Fruit fly (Drosophila melanogaster) whole organism, embryonic: ENCODE measurements around the gene fbl.
A peak's percentile ranks its signal among the peaks of the same experiment; 100 is the strongest.

Experiments
- Aef1 ChIP-seq: fragments of 200-800 bp; sonication (Bioruptor generic); IDR thresholded peaks from 3 replicates; pipeline ENCODE4 v1.3.6; 2022; ENCODE audit warnings: missing biosample characterization, missing genetic modification characterization
- Atf3 ChIP-seq: fragments of 200-800 bp; sonication (Bioruptor generic); optimal IDR thresholded peaks from 3 replicates; lab custom pipeline; 2016; ENCODE audit warnings: missing biosample characterization, missing genetic modification characterization
- CG10147 ChIP-seq: fragments of 200-800 bp; sonication (Bioruptor generic); optimal IDR thresholded peaks from 2 replicates; lab custom pipeline; 2019; ENCODE audit warnings: missing biosample characterization, mild to moderate bottlenecking, missing genetic modification characterization, moderate library complexity
- CG10959 ChIP-seq: fragments of 200-800 bp; sonication (Bioruptor generic); IDR thresholded peaks from 2 replicates; pipeline ENCODE4 v1.3.6; 2022; ENCODE audit warnings: missing biosample characterization, missing genetic modification characterization
- CG11247 ChIP-seq: fragments of 200-800 bp; sonication (Bioruptor generic); IDR thresholded peaks from 2 replicates; pipeline ENCODE4 v1.3.6; 2022; ENCODE audit warnings: missing biosample characterization, missing genetic modification characterization
- CG11504 ChIP-seq: fragments of 200-800 bp; sonication (Bioruptor generic); optimal IDR thresholded peaks from 3 replicates; lab custom pipeline; 2019; ENCODE audit warnings: missing biosample characterization, mild to moderate bottlenecking, missing genetic modification characterization, moderate library complexity
- CG12219 ChIP-seq: fragments of 200-800 bp; sonication (Bioruptor generic); optimal IDR thresholded peaks from 3 replicates; lab custom pipeline; 2018; ENCODE audit warnings: missing biosample characterization, mild to moderate bottlenecking, missing genetic modification characterization
- CG13123 ChIP-seq: fragments of 200-800 bp; sonication (Bioruptor generic); optimal IDR thresholded peaks from 2 replicates; lab custom pipeline; 2016; ENCODE audit warnings: missing biosample characterization, missing genetic modification characterization
- CG15479 ChIP-seq: fragments of 200-800 bp; sonication (Bioruptor generic); optimal IDR thresholded peaks from 3 replicates; lab custom pipeline; 2019; ENCODE audit warnings: missing biosample characterization, mild to moderate bottlenecking, missing genetic modification characterization, moderate library complexity
- CG1602 ChIP-seq: fragments of 200-800 bp; sonication (Bioruptor generic); optimal IDR thresholded peaks from 3 replicates; lab custom pipeline; 2016; ENCODE audit warnings: missing biosample characterization, missing genetic modification characterization
- CG17385 ChIP-seq: fragments of 200-800 bp; sonication (Bioruptor generic); optimal IDR thresholded peaks from 3 replicates; lab custom pipeline; 2018; ENCODE audit warnings: missing biosample characterization, mild to moderate bottlenecking, missing genetic modification characterization
- CG18262 ChIP-seq: fragments of 200-800 bp; optimal IDR thresholded peaks from 3 replicates; lab custom pipeline; 2019; ENCODE audit warnings: missing biosample characterization, mild to moderate bottlenecking, missing genetic modification characterization, moderate library complexity
- CG18599 ChIP-seq: fragments of 200-800 bp; sonication (Bioruptor generic); optimal IDR thresholded peaks from 3 replicates; lab custom pipeline; 2017; ENCODE audit warnings: missing biosample characterization, missing genetic modification characterization, mild to moderate bottlenecking, moderate library complexity, missing genetic modification reagents
- CG3407 ChIP-seq: fragments of 200-800 bp; sonication (Bioruptor generic); optimal IDR thresholded peaks from 2 replicates; lab custom pipeline; 2018; ENCODE audit warnings: missing biosample characterization, mild to moderate bottlenecking, missing genetic modification characterization
- CG34224 ChIP-seq: fragments of 200-800 bp; sonication (Bioruptor generic); IDR thresholded peaks from 3 replicates; pipeline ENCODE4 v1.3.6; 2022; ENCODE audit warnings: missing biosample characterization, missing genetic modification characterization; ENCODE audit not compliant: partially characterized antibody
- CG34422 ChIP-seq: fragments of 200-800 bp; sonication (Bioruptor generic); IDR thresholded peaks from 3 replicates; pipeline ENCODE4 v1.3.6; 2022; ENCODE audit warnings: missing biosample characterization, missing genetic modification characterization
- CG3838 ChIP-seq: fragments of 200-800 bp; sonication (Bioruptor generic); optimal IDR thresholded peaks from 3 replicates; lab custom pipeline; 2016; ENCODE audit warnings: missing biosample characterization, missing genetic modification characterization
- CG4820 ChIP-seq: fragments of 200-800 bp; sonication (Bioruptor generic); optimal IDR thresholded peaks from 3 replicates; lab custom pipeline; 2016; ENCODE audit warnings: missing biosample characterization, missing genetic modification characterization
- CG4854 ChIP-seq: fragments of 200-800 bp; sonication (Bioruptor generic); optimal IDR thresholded peaks from 2 replicates; lab custom pipeline; 2016; ENCODE audit warnings: missing biosample characterization, missing genetic modification characterization, inconsistent platforms
- CG7357 ChIP-seq: fragments of 200-800 bp; sonication (Bioruptor generic); IDR thresholded peaks from 3 replicates; pipeline ENCODE4 v1.3.6; 2022; ENCODE audit warnings: missing biosample characterization, missing genetic modification characterization
- CG7556 ChIP-seq: fragments of 200-800 bp; sonication (Bioruptor generic); optimal IDR thresholded peaks from 2 replicates; lab custom pipeline; 2017; ENCODE audit warnings: missing biosample characterization, mild to moderate bottlenecking, missing genetic modification characterization
- CG7963 ChIP-seq: fragments of 200-800 bp; sonication (Bioruptor generic); IDR thresholded peaks from 3 replicates; pipeline ENCODE4 v1.3.6; 2022; ENCODE audit warnings: missing biosample characterization, missing genetic modification characterization; ENCODE audit not compliant: partially characterized antibody
- CG8359 ChIP-seq: fragments of 200-800 bp; sonication (Bioruptor generic); optimal IDR thresholded peaks from 2 replicates; lab custom pipeline; 2017; ENCODE audit warnings: missing biosample characterization, mild to moderate bottlenecking, missing genetic modification characterization, borderline replicate concordance
- CG9727 ChIP-seq: fragments of 200-800 bp; sonication (Bioruptor generic); optimal IDR thresholded peaks from 3 replicates; lab custom pipeline; 2017; ENCODE audit warnings: missing biosample characterization, mild to moderate bottlenecking, missing genetic modification characterization
- CG9817 ChIP-seq: fragments of 200-800 bp; sonication (Bioruptor generic); optimal IDR thresholded peaks from 2 replicates; lab custom pipeline; 2018; ENCODE audit warnings: missing biosample characterization, mild to moderate bottlenecking, missing genetic modification characterization, moderate library complexity
- HLH3B ChIP-seq: fragments of 200-800 bp; sonication (Bioruptor generic); IDR thresholded peaks from 2 replicates; pipeline ENCODE4 v1.3.6; 2022; ENCODE audit warnings: missing biosample characterization, missing genetic modification characterization
- Hr51 ChIP-seq, 2 experiments: fragments of 200-800 bp; sonication (Bioruptor generic); optimal IDR thresholded peaks; 2 replicates in 1 of 2; 3 replicates in 1 of 2; lab custom pipeline; 2016 to 2018; ENCODE audit warnings: missing biosample characterization in 2 of 2, missing genetic modification characterization in 2 of 2, mild to moderate bottlenecking in 1 of 2, moderate library complexity in 1 of 2
- Med ChIP-seq: fragments of 200-800 bp; sonication (Bioruptor generic); peaks from one replicate; lab custom pipeline; 2016; ENCODE audit warnings: missing biosample characterization, missing genetic modification characterization, mild to moderate bottlenecking, inconsistent platforms, moderate library complexity
- Mrtf ChIP-seq: fragments of 200-800 bp; sonication (Bioruptor generic); IDR thresholded peaks from 3 replicates; pipeline ENCODE4 v1.3.6; 2022; ENCODE audit warnings: missing biosample characterization, missing genetic modification characterization
- NC2β ChIP-seq: fragments of 200-800 bp; sonication (Bioruptor generic); optimal IDR thresholded peaks from 2 replicates; lab custom pipeline; 2016; ENCODE audit warnings: missing biosample characterization, missing genetic modification characterization
- Scr ChIP-seq: fragments of 200-800 bp; sonication (Bioruptor generic); IDR thresholded peaks from 2 replicates; pipeline ENCODE4 v1.3.6; 2022; ENCODE audit warnings: missing biosample characterization, missing genetic modification characterization; ENCODE audit not compliant: partially characterized antibody
- YL-1 ChIP-seq: fragments of 200-800 bp; sonication (Bioruptor generic); optimal IDR thresholded peaks from 3 replicates; lab custom pipeline; 2017; ENCODE audit warnings: missing biosample characterization, mild to moderate bottlenecking, missing genetic modification characterization
- ara ChIP-seq: fragments of 200-800 bp; sonication (Bioruptor generic); IDR thresholded peaks from 2 replicates; pipeline ENCODE4 v1.3.6; 2022; ENCODE audit warnings: missing biosample characterization, missing genetic modification characterization
- crol ChIP-seq: fragments of 200-800 bp; sonication (Bioruptor generic); IDR thresholded peaks from 2 replicates; pipeline ENCODE4 v1.3.6; 2022; ENCODE audit warnings: missing biosample characterization, missing genetic modification characterization
- dm ChIP-seq: fragments of 200-800 bp; sonication (Bioruptor generic); optimal IDR thresholded peaks from 3 replicates; lab custom pipeline; 2016; ENCODE audit warnings: missing biosample characterization, missing genetic modification characterization
- gsb ChIP-seq: fragments of 200-800 bp; sonication (Bioruptor generic); IDR thresholded peaks from 2 replicates; pipeline ENCODE4 v1.3.6; 2022; ENCODE audit warnings: missing biosample characterization, missing genetic modification characterization
- klu ChIP-seq: fragments of 200-800 bp; sonication (Bioruptor generic); IDR thresholded peaks from 2 replicates; pipeline ENCODE4 v1.3.6; 2022; ENCODE audit warnings: missing biosample characterization, missing genetic modification characterization
- mirr ChIP-seq: fragments of 200-800 bp; sonication (Bioruptor generic); optimal IDR thresholded peaks from 3 replicates; lab custom pipeline; 2018; ENCODE audit warnings: missing biosample characterization, mild to moderate bottlenecking, missing genetic modification characterization
- nau ChIP-seq: fragments of 200-800 bp; sonication (Bioruptor generic); optimal IDR thresholded peaks from 3 replicates; lab custom pipeline; 2017; ENCODE audit warnings: missing biosample characterization, mild to moderate bottlenecking, missing genetic modification characterization, missing genetic modification reagents
- nom ChIP-seq: fragments of 200-800 bp; sonication (Bioruptor generic); optimal IDR thresholded peaks from 2 replicates; lab custom pipeline; 2017; ENCODE audit warnings: missing biosample characterization, missing genetic modification characterization, mild to moderate bottlenecking, moderate library complexity, missing genetic modification reagents
- pan ChIP-seq, 4 experiments: fragments of >200 bp in 3 of 4; fragments of 200-800 bp in 1 of 4; sonication (Bioruptor generic) in 1 of 4; optimal IDR thresholded peaks in 3 of 4; IDR thresholded peaks in 1 of 4; 2 replicates each; pipeline versions ENCODE4 v1.3.6 to Lab custom; 2017 to 2022; ENCODE audit warnings: missing biosample characterization in 2 of 4, missing genetic modification characterization in 2 of 4, mixed read lengths in 1 of 4
- salm ChIP-seq: fragments of 200-800 bp; sonication (Bioruptor generic); optimal IDR thresholded peaks from 2 replicates; lab custom pipeline; 2018; ENCODE audit warnings: missing biosample characterization, mild to moderate bottlenecking, missing genetic modification characterization
- seq ChIP-seq: fragments of 200-800 bp; sonication (Bioruptor generic); IDR thresholded peaks from 2 replicates; pipeline ENCODE4 v1.3.6; 2022; ENCODE audit warnings: missing biosample characterization, missing genetic modification characterization
- so ChIP-seq: fragments of 200-800 bp; sonication (Bioruptor generic); IDR thresholded peaks from 3 replicates; pipeline ENCODE4 v1.3.6; 2022; ENCODE audit warnings: missing biosample characterization, missing genetic modification characterization
- sqz ChIP-seq: fragments of 200-800 bp; sonication (Bioruptor generic); optimal IDR thresholded peaks from 3 replicates; lab custom pipeline; 2018; ENCODE audit warnings: missing biosample characterization, mild to moderate bottlenecking, missing genetic modification characterization
- sr ChIP-seq: fragments of 200-800 bp; sonication (Bioruptor generic); IDR thresholded peaks from 3 replicates; pipeline ENCODE4 v1.3.6; 2022; ENCODE audit warnings: missing biosample characterization, missing genetic modification characterization
- ssp ChIP-seq: fragments of 200-800 bp; sonication (Bioruptor generic); IDR thresholded peaks from 2 replicates; pipeline ENCODE4 v1.3.6; 2022; ENCODE audit warnings: missing biosample characterization, missing genetic modification characterization
- tio ChIP-seq: fragments of 200-800 bp; sonication (Bioruptor generic); optimal IDR thresholded peaks from 2 replicates; lab custom pipeline; 2017; ENCODE audit warnings: missing biosample characterization, missing genetic modification characterization, inconsistent platforms
- z ChIP-seq: fragments of 200-800 bp; sonication (Bioruptor generic); IDR thresholded peaks from 3 replicates; pipeline ENCODE4 v1.3.6; 2022; ENCODE audit warnings: missing biosample characterization, missing genetic modification characterization
- zf30C ChIP-seq: fragments of 200-800 bp; sonication (Bioruptor generic); optimal IDR thresholded peaks from 3 replicates; lab custom pipeline; 2018; ENCODE audit warnings: missing biosample characterization, mild to moderate bottlenecking, missing genetic modification characterization

The fbl gene

DNA sequence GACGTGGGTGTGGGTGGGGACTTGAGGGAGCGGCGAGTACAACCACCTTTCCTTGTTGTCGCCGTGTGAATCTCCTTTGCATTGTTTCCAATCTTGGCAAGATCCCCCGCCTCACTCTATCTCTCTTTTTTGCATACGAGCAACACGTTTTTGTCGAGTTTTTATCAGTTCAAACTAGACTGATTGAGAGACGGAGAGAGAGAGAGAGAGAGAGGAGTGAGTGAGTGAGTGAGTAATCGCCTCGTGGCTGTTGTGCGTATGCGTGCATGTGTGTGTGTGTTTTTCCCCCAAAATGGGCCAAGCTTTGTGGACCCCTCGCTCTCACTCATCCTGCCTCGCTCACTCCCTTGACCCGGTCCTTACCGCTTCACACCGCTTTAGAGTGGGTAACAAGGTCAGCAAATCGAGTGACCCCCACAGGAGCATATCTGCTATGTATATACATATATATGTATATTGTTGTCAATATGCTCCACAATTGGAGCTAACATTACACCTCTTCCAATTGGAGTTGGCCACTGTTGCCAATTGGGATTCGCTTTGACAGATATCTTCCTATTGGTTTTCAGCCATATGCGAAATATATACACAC lies 34.8 kb upstream of the fbl start (continued):
- TF ChIP-seq tio (GFP tag; lab: Kevin White, UChicago) (no peak), Aef1 (GFP tag; lab: Robert Waterston, UW) (no peak), nom (GFP tag; lab: Kevin White, UChicago) (no peak), ssp (GFP tag; lab: Robert Waterston, UW) (no peak), CG7963 (GFP tag; lab: Robert Waterston, UW) (peak; percentile 34; the same call in 1 of the 3 replicates), CG4820 (GFP tag; lab: Kevin White, UChicago) (no peak), NC2β (GFP tag; lab: Kevin White, UChicago) (no peak), pan (optimal IDR thresholded peaks at IDR 0.05; lab: Kevin White, UChicago) (no peak), pan (GFP tag; optimal IDR thresholded peaks at IDR 0.05 in 1 of 2, IDR thresholded peaks at IDR 0.05 in 1 of 2) (no peak), CG3838 (no peak), nau (no peak), CG3407 (GFP tag; lab: Kevin White, UChicago) (no peak), klu (GFP tag; lab: Robert Waterston, UW) (no peak), CG12219 (GFP tag; lab: Kevin White, UChicago) (no peak), CG11247 (no peak), CG13123 (no peak), CG17385 (no peak), z (GFP tag; lab: Robert Waterston, UW) (peak; percentile 93), CG15479 (no peak), CG8359 (GFP tag; lab: Kevin White, UChicago) (no peak), Mrtf (GFP tag; lab: Robert Waterston, UW) (no peak), crol (GFP tag; lab: Robert Waterston, UW) (no peak), CG4854 (GFP tag; lab: Kevin White, UChicago) (no peak), sqz (GFP tag; lab: Kevin White, UChicago) (no peak), CG7357 (GFP tag; lab: Robert Waterston, UW) (no peak), ara (no peak), zf30C (no peak), Scr (GFP tag; lab: Robert Waterston, UW) (no peak), HLH3B (GFP tag; lab: Robert Waterston, UW) (no peak), CG1602 (GFP tag; lab: Kevin White, UChicago) (no peak), seq (GFP tag; lab: Robert Waterston, UW) (no peak; the same call in 1 of the 2 replicates), CG11504 (tag; lab: Kevin White, UChicago) (no peak), sr (GFP tag; lab: Robert Waterston, UW) (no peak; the same call in 2 of the 3 replicates), mirr (GFP tag; lab: Kevin White, UChicago) (peak; percentile 16), gsb (GFP tag; lab: Robert Waterston, UW) (no peak), CG7556 (no peak), CG9817 (tag; lab: Kevin White, UChicago) (no peak), CG18262 (tag; lab: Kevin White, UChicago) (no peak), Atf3 (GFP tag; lab: Kevin White, UChicago) (no peak), Hr51 (GFP tag; optimal IDR thresholded peaks at IDR 0.05; lab: Kevin White, UChicago) (no peak), CG34224 (GFP tag; lab: Robert Waterston, UW) (peak; percentile 51; the same call in 1 of the 3 replicates), CG10147 (GFP tag; lab: Kevin White, UChicago) (no peak), CG9727 (GFP tag; lab: Kevin White, UChicago) (no peak), CG18599 (GFP tag; lab: Kevin White, UChicago) (no peak), Med (GFP tag; lab: Kevin White, UChicago) (peak; percentile 59), CG10959 (GFP tag; lab: Robert Waterston, UW) (no peak), YL-1 (GFP tag; lab: Kevin White, UChicago) (peak; percentile 53), salm (tag; lab: Kevin White, UChicago) (no peak), CG34422 (GFP tag; lab: Robert Waterston, UW) (peak; percentile 26; the same call in 1 of the 3 replicates), dm (peak; percentile 45), so (GFP tag; lab: Robert Waterston, UW) (no peak)
